Worm (Caenorhabditis elegans) whole organism, mixed stage, embryonic: ENCODE results near the gene srt-5.

Experiments used
- elt-3 ChIP-seq: fragments of 150-350 bp; optimal IDR thresholded peaks from 2 replicates; lab custom pipeline; 2014; ENCODE audit warnings: missing biosample characterization, missing genetic modification characterization
- mab-5 ChIP-seq: fragments of 150-350 bp; optimal IDR thresholded peaks from 2 replicates; lab custom pipeline; 2014; ENCODE audit warnings: missing biosample characterization, missing genetic modification characterization
- nhr-237 ChIP-seq: fragments of 150-350 bp; optimal IDR thresholded peaks from 2 replicates; lab custom pipeline; 2014; ENCODE audit warnings: missing biosample characterization, missing genetic modification characterization
- unc-39 ChIP-seq: fragments of 150-350 bp; optimal IDR thresholded peaks from 2 replicates; lab custom pipeline; 2014; ENCODE audit warnings: missing biosample characterization, missing genetic modification characterization
- unc-62 ChIP-seq: fragments of 150-350 bp; optimal IDR thresholded peaks from 2 replicates; lab custom pipeline; 2014; ENCODE audit warnings: missing biosample characterization, missing genetic modification reagents, missing genetic modification characterization

DNA sequence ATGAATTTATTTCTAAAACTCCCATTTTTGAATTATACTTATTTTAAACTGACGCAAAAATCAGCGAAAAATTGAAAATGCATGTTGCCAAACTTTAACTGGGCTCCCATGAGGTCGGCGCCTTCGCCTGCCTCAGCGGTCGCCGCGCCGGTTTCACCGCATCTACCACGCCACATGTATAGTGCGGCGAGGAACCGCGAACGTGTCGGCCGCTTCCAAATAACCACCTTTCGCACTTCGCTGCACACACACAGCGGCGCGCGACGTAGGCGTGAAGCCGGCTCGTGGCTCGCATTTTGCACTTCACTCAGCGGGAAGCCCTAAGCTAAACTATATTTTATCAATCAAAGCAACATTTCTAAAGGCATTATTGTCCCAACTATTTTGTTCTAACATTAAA lies 19.8 kb upstream of the srt-5 start:
- TF ChIP-seq nhr-237 (tag; lab: Kevin White, UChicago) = no peak
- no peak for TF ChIP-seq elt-3 (tag; lab: Kevin White, UChicago)
- no peak for TF ChIP-seq unc-62 (GFP tag; lab: Kevin White, UChicago)
- TF ChIP-seq mab-5 (tag; lab: Kevin White, UChicago) = no peak
- no peak for TF ChIP-seq unc-39
